Fruit fly (Drosophila melanogaster): ENCODE results near the gene CG15458.

CG15458 gene

DNA sequence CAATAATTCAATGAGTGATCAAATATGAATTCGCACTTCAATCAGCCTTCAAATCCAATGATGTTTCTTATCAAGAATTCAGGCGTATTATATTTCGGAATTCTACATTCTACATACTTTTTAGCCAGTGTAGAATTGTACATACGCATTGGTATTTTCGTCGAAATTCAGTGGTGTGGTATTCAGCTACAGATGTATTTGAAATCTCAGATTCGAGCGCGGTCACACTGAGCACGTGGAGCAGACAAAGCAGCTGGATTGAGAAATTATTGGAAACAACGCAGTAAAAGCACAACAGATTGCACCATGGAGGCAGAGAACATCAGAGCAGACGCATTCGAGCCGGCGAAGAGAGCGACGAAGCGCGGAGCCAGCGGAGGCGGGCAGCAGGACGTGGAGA, 22.8 kb downstream of the CG15458 start (continued):
- no peak for TF ChIP-seq pb (GFP tag; optimal IDR thresholded peaks at IDR 0.05)
- no peak for TF ChIP-seq cwo (GFP tag; optimal IDR thresholded peaks at IDR 0.05)
- TF ChIP-seq CG16863 (GFP tag; optimal IDR thresholded peaks at IDR 0.05) = no peak
- no peak for TF ChIP-seq ato (GFP tag; IDR thresholded peaks at IDR 0.05; ENCODE audit: partially characterized antibody)
- TF ChIP-seq luna (GFP tag; optimal IDR thresholded peaks at IDR 0.05) = no peak
- 0 out of 3 replicates have a peak, but pooled peaks have one; percentile 31 for TF ChIP-seq CG2199 (GFP tag; IDR thresholded peaks at IDR 0.05)
- TF ChIP-seq chn (GFP tag; optimal IDR thresholded peaks at IDR 0.05) = no peak
- TF ChIP-seq CG15269 (tag; optimal IDR thresholded peaks at IDR 0.05) = no peak
- no peak for TF ChIP-seq CG4404 (GFP tag; IDR thresholded peaks at IDR 0.05)
- peak; percentile 15 for TF ChIP-seq CG12659 (GFP tag; optimal IDR thresholded peaks at IDR 0.05)
- no peak for TF ChIP-seq Side (GFP tag; optimal IDR thresholded peaks at IDR 0.05)
- peak; percentile 78 for TF ChIP-seq Max (GFP tag; optimal IDR thresholded peaks at IDR 0.05)
- TF ChIP-seq Ssrp (tag; optimal IDR thresholded peaks at IDR 0.05) = no peak
- peak; percentile 36; the same call in 1 of the 2 replicates for TF ChIP-seq Dref (GFP tag; IDR thresholded peaks at IDR 0.05)
- TF ChIP-seq vvl (GFP tag; IDR thresholded peaks at IDR 0.05) = no peak
- no peak for TF ChIP-seq stc (GFP tag; IDR thresholded peaks at IDR 0.05)
- TF ChIP-seq HLH4C (GFP tag; IDR thresholded peaks at IDR 0.05; ENCODE audit: partially characterized antibody) = no peak
- no peak for TF ChIP-seq pho (GFP tag; optimal IDR thresholded peaks at IDR 0.05)
- TF ChIP-seq CG9727 (GFP tag; optimal IDR thresholded peaks at IDR 0.05) = no peak
- TF ChIP-seq kay (GFP tag; optimal IDR thresholded peaks at IDR 0.05) = no peak
- peak; percentile 9 for TF ChIP-seq sens (GFP tag)
- peak; percentile 39 for TF ChIP-seq BEAF-32 (GFP tag; optimal IDR thresholded peaks at IDR 0.05)
- no peak for TF ChIP-seq CG11560 (tag; IDR thresholded peaks at IDR 0.05)
- no peak for TF ChIP-seq sob (GFP tag; IDR thresholded peaks at IDR 0.05)
- TF ChIP-seq Sry-δ (GFP tag; optimal IDR thresholded peaks at IDR 0.05) = peak; percentile 9
- TF ChIP-seq Dbx (GFP tag; IDR thresholded peaks at IDR 0.05) = no peak
- TF ChIP-seq CG5180 (GFP tag; optimal IDR thresholded peaks at IDR 0.05) = no peak
- TF ChIP-seq HLH3B (GFP tag; IDR thresholded peaks at IDR 0.05) = no peak
- TF ChIP-seq dmrt11E (tag; optimal IDR thresholded peaks at IDR 0.05) = no peak
- TF ChIP-seq tap (tag; optimal IDR thresholded peaks at IDR 0.05) = no peak
- TF ChIP-seq HmgD (GFP tag; optimal IDR thresholded peaks at IDR 0.05) = peak; percentile 11
- TF ChIP-seq Sin3A (optimal IDR thresholded peaks at IDR 0.05) = no peak
- no peak for TF ChIP-seq pfk (GFP tag; optimal IDR thresholded peaks at IDR 0.05)
- TF ChIP-seq CG4328 (GFP tag; optimal IDR thresholded peaks at IDR 0.05) = no peak
- TF ChIP-seq CG10462 (GFP tag; optimal IDR thresholded peaks at IDR 0.05) = no peak
- TF ChIP-seq CrebB (tag; optimal IDR thresholded peaks at IDR 0.05) = no peak

DNA sequence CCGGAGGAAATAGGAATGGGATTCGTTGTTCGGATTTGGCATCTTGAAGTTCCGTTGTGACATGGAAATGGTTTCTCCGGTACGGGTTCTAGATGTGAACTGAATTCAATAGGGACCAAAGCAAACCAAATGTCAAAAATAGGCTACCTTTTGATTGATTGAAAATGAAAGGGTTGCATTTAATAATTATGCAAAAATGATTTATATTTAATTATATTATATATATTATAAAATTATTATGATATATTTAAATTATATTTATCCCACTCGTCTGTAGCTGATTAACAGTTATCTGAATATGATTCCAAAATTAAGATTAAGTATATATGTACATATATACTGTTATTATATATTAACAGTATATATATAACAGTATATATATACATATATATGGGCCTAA, 23.3 kb downstream of the CG15458 start, which contains the start of gene jb:
Gene jb, minus strand, starts transcription at position 101 of the 400 bp plus-strand sequence.
- TF ChIP-seq Hr51 (GFP tag; optimal IDR thresholded peaks at IDR 0.05) (no peak), grn (GFP tag; optimal IDR thresholded peaks at IDR 0.05) (no peak), oc (tag; optimal IDR thresholded peaks at IDR 0.05) (no peak), Dek (tag; optimal IDR thresholded peaks at IDR 0.05) (no peak), ash1 (GFP tag; optimal IDR thresholded peaks at IDR 0.05) (no peak)

Data from whole organism, embryonic.